Fruit fly (Drosophila melanogaster) whole organism, embryonic: Measurements from ENCODE around the gene CG5938.

Experiments used
- BEAF-32 ChIP-seq: fragments of 200-800 bp; sonication (Bioruptor generic); optimal IDR thresholded peaks from 3 replicates; lab custom pipeline; 2017; ENCODE audit warnings: missing biosample characterization, missing genetic modification characterization, mild to moderate bottlenecking, moderate library complexity, missing genetic modification reagents
- Bgb ChIP-seq: fragments of 200-800 bp; sonication (Bioruptor generic); IDR thresholded peaks from 2 replicates; pipeline ENCODE4 v1.3.6; 2022; ENCODE audit warnings: missing biosample characterization, missing genetic modification characterization; ENCODE audit not compliant: partially characterized antibody
- CG10147 ChIP-seq: fragments of 200-800 bp; sonication (Bioruptor generic); optimal IDR thresholded peaks from 2 replicates; lab custom pipeline; 2019; ENCODE audit warnings: missing biosample characterization, mild to moderate bottlenecking, missing genetic modification characterization, moderate library complexity
- CG10267 ChIP-seq: fragments of 200-800 bp; sonication (Bioruptor generic); optimal IDR thresholded peaks from 2 replicates; lab custom pipeline; 2018; ENCODE audit warnings: missing biosample characterization, mild to moderate bottlenecking, missing genetic modification characterization, moderate library complexity
- CG10979 ChIP-seq: fragments of 200-800 bp; sonication (Bioruptor generic); optimal IDR thresholded peaks from 2 replicates; lab custom pipeline; 2018; ENCODE audit warnings: missing biosample characterization, mild to moderate bottlenecking, missing genetic modification characterization, moderate library complexity
- CG12659 ChIP-seq: fragments of 200-800 bp; sonication (Bioruptor generic); optimal IDR thresholded peaks from 3 replicates; lab custom pipeline; 2017; ENCODE audit warnings: mild to moderate bottlenecking, missing biosample characterization, missing genetic modification reagents, missing genetic modification characterization
- CG2116 ChIP-seq: fragments of 200-800 bp; sonication (Bioruptor generic); optimal IDR thresholded peaks from 3 replicates; lab custom pipeline; 2018; ENCODE audit warnings: missing biosample characterization, mild to moderate bottlenecking, missing genetic modification characterization
- CG2712 ChIP-seq: fragments of 200-800 bp; optimal IDR thresholded peaks from 3 replicates; lab custom pipeline; 2019; ENCODE audit warnings: missing biosample characterization, mild to moderate bottlenecking, missing genetic modification characterization, moderate library complexity
- CG31441 ChIP-seq: fragments of 200-800 bp; sonication (Bioruptor generic); IDR thresholded peaks from 2 replicates; pipeline ENCODE4 v1.3.6; 2022; ENCODE audit warnings: missing biosample characterization, missing genetic modification characterization
- CG34422 ChIP-seq: fragments of 200-800 bp; sonication (Bioruptor generic); IDR thresholded peaks from 3 replicates; pipeline ENCODE4 v1.3.6; 2022; ENCODE audit warnings: missing biosample characterization, missing genetic modification characterization
- CG42726 ChIP-seq: fragments of 200-800 bp; sonication (Bioruptor generic); IDR thresholded peaks from 2 replicates; pipeline ENCODE4 v1.3.6; 2022; ENCODE audit warnings: missing biosample characterization, missing genetic modification characterization; ENCODE audit not compliant: partially characterized antibody
- CG4404 ChIP-seq: fragments of 200-800 bp; sonication (Bioruptor generic); IDR thresholded peaks from 2 replicates; pipeline ENCODE4 v1.3.6; 2022; ENCODE audit warnings: missing biosample characterization, missing genetic modification characterization
- CG4707 ChIP-seq: fragments of 200-800 bp; sonication (Bioruptor generic); optimal IDR thresholded peaks from 2 replicates; lab custom pipeline; 2018; ENCODE audit warnings: missing biosample characterization, mild to moderate bottlenecking, missing genetic modification characterization, moderate library complexity
- CG6683 ChIP-seq: fragments of 200-800 bp; sonication (Bioruptor generic); optimal IDR thresholded peaks from 2 replicates; lab custom pipeline; 2017; ENCODE audit warnings: missing biosample characterization, mild to moderate bottlenecking, missing genetic modification characterization, missing genetic modification reagents
- CG6791 ChIP-seq: fragments of 200-800 bp; sonication (Bioruptor generic); IDR thresholded peaks from 3 replicates; pipeline ENCODE4 v1.3.6; 2022; ENCODE audit warnings: missing biosample characterization, missing genetic modification characterization; ENCODE audit not compliant: partially characterized antibody
- CG8281 ChIP-seq: fragments of 200-800 bp; sonication (Bioruptor generic); optimal IDR thresholded peaks from 2 replicates; lab custom pipeline; 2018; ENCODE audit warnings: missing biosample characterization, mild to moderate bottlenecking, missing genetic modification characterization, moderate library complexity
- CG8924 ChIP-seq: fragments of 200-800 bp; optimal IDR thresholded peaks from 3 replicates; lab custom pipeline; 2019; ENCODE audit warnings: missing biosample characterization, mild to moderate bottlenecking, missing genetic modification characterization, moderate library complexity
- CG9215 ChIP-seq: fragments of 200-800 bp; sonication (Bioruptor generic); IDR thresholded peaks from 2 replicates; pipeline ENCODE4 v1.3.6; 2022; ENCODE audit warnings: missing biosample characterization, missing genetic modification characterization
- CG9932 ChIP-seq: fragments of 200-800 bp; sonication (Bioruptor generic); IDR thresholded peaks from 2 replicates; pipeline ENCODE4 v1.3.6; 2022; ENCODE audit warnings: missing biosample characterization, missing genetic modification characterization
- CTCF ChIP-seq: fragments of 200-800 bp; sonication (Bioruptor generic); optimal IDR thresholded peaks from 2 replicates; lab custom pipeline; 2017; ENCODE audit warnings: missing biosample characterization, mild to moderate bottlenecking, missing genetic modification characterization, moderate library complexity
- CoRest ChIP-seq: fragments of 200-800 bp; sonication (Bioruptor generic); optimal IDR thresholded peaks from 3 replicates; lab custom pipeline; 2018; ENCODE audit warnings: missing biosample characterization, mild to moderate bottlenecking, missing genetic modification characterization, moderate library complexity
- Dad ChIP-seq: fragments of 200-800 bp; sonication (Bioruptor generic); optimal IDR thresholded peaks from 3 replicates; lab custom pipeline; 2016; ENCODE audit warnings: missing biosample characterization, missing genetic modification characterization
- Dbx ChIP-seq: fragments of 200-800 bp; sonication (Bioruptor generic); IDR thresholded peaks from 3 replicates; pipeline ENCODE4 v1.3.6; 2022; ENCODE audit warnings: missing biosample characterization, missing genetic modification characterization
- Dll ChIP-seq: fragments of 200-800 bp; sonication (Bioruptor generic); IDR thresholded peaks from 4 replicates; pipeline ENCODE4 v1.3.6; 2022; ENCODE audit warnings: missing biosample characterization, missing genetic modification characterization; ENCODE audit not compliant: partially characterized antibody
- Doc3 ChIP-seq: fragments of 200-800 bp; sonication (Bioruptor generic); IDR thresholded peaks from 3 replicates; pipeline ENCODE4 v1.3.6; 2022; ENCODE audit warnings: missing biosample characterization, missing genetic modification characterization; ENCODE audit not compliant: partially characterized antibody
- Dp ChIP-seq: fragments of 200-800 bp; sonication (Bioruptor generic); optimal IDR thresholded peaks from 2 replicates; lab custom pipeline; 2018; ENCODE audit warnings: missing biosample characterization, mild to moderate bottlenecking, missing genetic modification characterization, moderate library complexity
- Elba2 ChIP-seq: fragments of 200-800 bp; sonication (Bioruptor generic); optimal IDR thresholded peaks from 3 replicates; lab custom pipeline; 2016; ENCODE audit warnings: missing biosample characterization, missing genetic modification characterization
- Ets97D ChIP-seq: fragments of 200-800 bp; sonication (Bioruptor generic); optimal IDR thresholded peaks from 3 replicates; lab custom pipeline; 2016; ENCODE audit warnings: missing biosample characterization, missing genetic modification characterization
- HmgZ ChIP-seq: fragments of 200-800 bp; sonication (Bioruptor generic); optimal IDR thresholded peaks from 2 replicates; lab custom pipeline; 2018; ENCODE audit warnings: missing biosample characterization, mild to moderate bottlenecking, missing genetic modification characterization
- Hsf ChIP-seq: fragments of 200-800 bp; sonication (Bioruptor generic); optimal IDR thresholded peaks from 3 replicates; lab custom pipeline; 2016; ENCODE audit warnings: missing biosample characterization, missing genetic modification characterization
- Med ChIP-seq: fragments of 200-800 bp; sonication (Bioruptor generic); peaks from one replicate; lab custom pipeline; 2016; ENCODE audit warnings: missing biosample characterization, missing genetic modification characterization, mild to moderate bottlenecking, inconsistent platforms, moderate library complexity
- Nf-YB ChIP-seq: fragments of 200-800 bp; sonication (Bioruptor generic); optimal IDR thresholded peaks from 3 replicates; lab custom pipeline; 2019; ENCODE audit warnings: missing biosample characterization, mild to moderate bottlenecking, missing genetic modification characterization, moderate library complexity
- Optix ChIP-seq: fragments of 200-800 bp; sonication (Bioruptor generic); IDR thresholded peaks from 3 replicates; pipeline ENCODE4 v1.3.6; 2022; ENCODE audit warnings: missing biosample characterization, missing genetic modification characterization
- Poxn ChIP-seq: fragments of 200-800 bp; sonication (Bioruptor generic); IDR thresholded peaks from 2 replicates; pipeline ENCODE4 v1.3.6; 2022; ENCODE audit warnings: missing biosample characterization, missing genetic modification characterization
- caup ChIP-seq: fragments of 200-800 bp; sonication (Bioruptor generic); optimal IDR thresholded peaks from 3 replicates; lab custom pipeline; 2017; ENCODE audit warnings: missing biosample characterization, mild to moderate bottlenecking, missing genetic modification characterization, moderate library complexity; ENCODE audit not compliant: severe bottlenecking
- crp ChIP-seq, 2 experiments: fragments of 200-800 bp; sonication (Bioruptor generic); optimal IDR thresholded peaks; 2 replicates in 1 of 2; 3 replicates in 1 of 2; lab custom pipeline; 2017; ENCODE audit warnings: missing biosample characterization in 2 of 2, missing genetic modification characterization in 2 of 2, mild to moderate bottlenecking in 1 of 2, moderate library complexity in 1 of 2
- ftz-f1 ChIP-seq: fragments of 200-800 bp; sonication (Bioruptor generic); optimal IDR thresholded peaks from 2 replicates; lab custom pipeline; 2016; ENCODE audit warnings: missing biosample characterization, missing genetic modification characterization
- hbn ChIP-seq: fragments of 200-800 bp; sonication (Bioruptor generic); IDR thresholded peaks from 2 replicates; pipeline ENCODE4 v1.3.6; 2022; ENCODE audit warnings: missing biosample characterization, missing genetic modification characterization; ENCODE audit not compliant: partially characterized antibody
- kah ChIP-seq: fragments of 200-800 bp; sonication (Bioruptor generic); optimal IDR thresholded peaks from 2 replicates; lab custom pipeline; 2018; ENCODE audit warnings: missing biosample characterization, mild to moderate bottlenecking, missing genetic modification characterization
- mld ChIP-seq: fragments of 200-800 bp; sonication (Bioruptor generic); IDR thresholded peaks from 3 replicates; pipeline ENCODE4 v1.3.6; 2022; ENCODE audit warnings: missing biosample characterization, missing genetic modification characterization; ENCODE audit not compliant: partially characterized antibody
- nmo ChIP-seq: fragments of 200-800 bp; sonication (Bioruptor generic); optimal IDR thresholded peaks from 2 replicates; lab custom pipeline; 2018; ENCODE audit warnings: missing biosample characterization, mild to moderate bottlenecking, missing genetic modification characterization, moderate library complexity
- row ChIP-seq: fragments of 200-800 bp; sonication (Bioruptor generic); IDR thresholded peaks from 3 replicates; pipeline ENCODE4 v1.3.6; 2022; ENCODE audit warnings: missing biosample characterization, missing genetic modification characterization
- scrt ChIP-seq: fragments of 200-800 bp; sonication (Bioruptor generic); optimal IDR thresholded peaks from 2 replicates; lab custom pipeline; 2018; ENCODE audit warnings: missing biosample characterization, mild to moderate bottlenecking, missing genetic modification characterization, moderate library complexity
- trem ChIP-seq: fragments of 200-800 bp; optimal IDR thresholded peaks from 3 replicates; lab custom pipeline; 2019; ENCODE audit warnings: missing biosample characterization, mild to moderate bottlenecking, missing genetic modification characterization, moderate library complexity
- unc-4 ChIP-seq: fragments of 200-800 bp; sonication (Bioruptor generic); IDR thresholded peaks from 2 replicates; pipeline ENCODE4 v1.3.6; 2022; ENCODE audit warnings: missing biosample characterization, missing genetic modification characterization; ENCODE audit not compliant: partially characterized antibody
- vfl ChIP-seq: fragments of 200-800 bp; sonication (Bioruptor generic); optimal IDR thresholded peaks from 2 replicates; lab custom pipeline; 2016; ENCODE audit warnings: missing biosample characterization, missing genetic modification characterization

CG5938 gene

DNA sequence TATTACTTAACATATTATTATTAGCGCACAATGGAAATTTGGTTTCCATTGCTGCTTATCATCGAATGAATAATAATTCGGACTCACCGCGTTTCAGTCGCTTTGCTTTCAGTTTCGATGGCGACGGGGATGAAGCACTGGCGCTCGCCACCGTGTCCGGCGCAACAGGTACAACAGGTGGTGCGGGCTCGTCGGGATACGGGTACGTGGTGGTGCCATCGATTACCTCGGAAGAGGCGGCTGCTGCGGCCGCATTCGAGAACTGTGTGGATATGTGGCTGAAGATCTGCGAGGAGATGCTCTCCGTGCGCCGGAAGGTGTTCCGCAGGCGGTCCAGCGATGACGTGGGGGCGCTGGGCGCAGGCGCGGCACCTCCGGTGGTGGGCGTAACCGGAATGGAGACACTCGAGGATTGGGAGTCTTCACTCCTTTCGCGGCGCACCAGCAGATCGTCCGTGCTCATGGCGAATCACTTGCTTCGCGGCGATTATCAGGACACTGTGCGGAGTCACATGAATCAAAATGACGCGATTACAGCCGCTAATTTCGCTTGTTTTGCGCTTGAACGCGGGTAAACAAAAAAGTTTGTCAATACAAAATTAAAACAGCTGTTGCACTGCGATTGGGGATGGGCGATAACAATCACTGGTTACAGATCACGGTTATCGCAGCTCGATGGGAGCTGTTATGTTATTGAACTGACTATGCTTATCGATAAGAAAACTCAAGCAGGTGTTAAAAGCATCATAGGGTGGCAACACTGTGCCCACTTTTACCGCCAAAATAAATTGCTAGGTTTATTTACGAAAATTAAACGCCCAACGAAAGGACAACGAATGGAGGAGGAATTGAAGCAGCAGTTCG is 35.9 kb upstream of the CG5938 start, which contains the start of the genes CG31064 and PolA2 (continued):
- peak; percentile 17 for TF ChIP-seq Dad (GFP tag; lab: Kevin White, UChicago)
- no peak for TF ChIP-seq CG6683 (GFP tag; lab: Kevin White, UChicago)
- TF ChIP-seq CG12659 (GFP tag; lab: Kevin White, UChicago), result peak; percentile 62
- peak; percentile 71 for TF ChIP-seq HmgZ (tag; lab: Kevin White, UChicago)
- peak; percentile 88 for TF ChIP-seq Med
- peak; percentile 53 for TF ChIP-seq CG10267 (tag; lab: Kevin White, UChicago)
- peak; percentile 9 for TF ChIP-seq CG8924
- peak; percentile 14 for TF ChIP-seq CTCF (GFP tag; lab: Kevin White, UChicago)
- TF ChIP-seq hbn (GFP tag; lab: Robert Waterston, UW), result peak; percentile 69
- TF ChIP-seq scrt (GFP tag; lab: Kevin White, UChicago), result peak; percentile 90
- peak; percentile 74; the same call in 1 of the 3 replicates for TF ChIP-seq mld (GFP tag; lab: Robert Waterston, UW)
- peak; percentile 10 for TF ChIP-seq CG4707 (GFP tag; lab: Kevin White, UChicago)
- no peak for TF ChIP-seq Poxn (GFP tag; lab: Robert Waterston, UW)
- TF ChIP-seq nmo (GFP tag; lab: Kevin White, UChicago), result peak; percentile 25
- TF ChIP-seq CoRest (tag; lab: Kevin White, UChicago), result peak; percentile 22
- peak; percentile 89 for TF ChIP-seq Dp (GFP tag; lab: Kevin White, UChicago)
- peak; percentile 94 for TF ChIP-seq CG8281 (tag; lab: Kevin White, UChicago)
- peak; percentile 13 for TF ChIP-seq vfl (GFP tag; lab: Kevin White, UChicago)
- TF ChIP-seq ftz-f1, result peak; percentile 78
- no peak for TF ChIP-seq CG9215 (GFP tag; lab: Robert Waterston, UW)
- peak; percentile 70 for TF ChIP-seq Doc3 (GFP tag; lab: Robert Waterston, UW)
- peak; percentile 66 for TF ChIP-seq trem
- TF ChIP-seq caup (GFP tag; lab: Kevin White, UChicago), result peak; percentile 2
- peak; percentile 85 for TF ChIP-seq CG6791
- peak; percentile 69; the same call in 2 of the 3 replicates for TF ChIP-seq CG34422 (GFP tag; lab: Robert Waterston, UW)
- TF ChIP-seq Ets97D (GFP tag; lab: Kevin White, UChicago), result peak; percentile 50
- TF ChIP-seq Optix (GFP tag; lab: Robert Waterston, UW), result 0 out of 3 replicates have a peak, but pooled peaks have one; percentile 5
- TF ChIP-seq CG2712 (tag; lab: Kevin White, UChicago), result peak; percentile 43
- peak; percentile 86 for TF ChIP-seq Bgb (GFP tag; lab: Robert Waterston, UW)
- peak; percentile 81 for TF ChIP-seq Dll (GFP tag; lab: Robert Waterston, UW)
- TF ChIP-seq CG2116 (GFP tag; lab: Kevin White, UChicago), result peak; percentile 91
- TF ChIP-seq Elba2 (GFP tag; lab: Kevin White, UChicago), result peak; percentile 0
- TF ChIP-seq CG42726 (GFP tag; lab: Robert Waterston, UW), result peak; percentile 69; the same call in 1 of the 2 replicates
- peak; percentile 42; the same call in 1 of the 2 replicates for TF ChIP-seq CG9932 (GFP tag; lab: Robert Waterston, UW)
- TF ChIP-seq unc-4 (GFP tag; lab: Robert Waterston, UW), result peak; percentile 72
- TF ChIP-seq crp (GFP tag; optimal IDR thresholded peaks at IDR 0.05; lab: Kevin White, UChicago), result peak; percentile 89 to 97
- TF ChIP-seq Dbx (GFP tag; lab: Robert Waterston, UW), result peak; percentile 13; the same call in 1 of the 3 replicates
- 0 out of 2 replicates have a peak, but pooled peaks have one; percentile 28 for TF ChIP-seq CG4404 (GFP tag; lab: Robert Waterston, UW)
- TF ChIP-seq Hsf (GFP tag; lab: Kevin White, UChicago), result peak; percentile 3
- TF ChIP-seq BEAF-32 (GFP tag; lab: Kevin White, UChicago), result peak; percentile 70
- TF ChIP-seq CG31441, result peak; percentile 69
- TF ChIP-seq CG10979 (tag; lab: Kevin White, UChicago), result no peak
- TF ChIP-seq row (GFP tag; lab: Robert Waterston, UW), result peak; percentile 46; the same call in 1 of the 3 replicates
- TF ChIP-seq Nf-YB (GFP tag; lab: Kevin White, UChicago), result no peak
- TF ChIP-seq kah, result peak; percentile 59
- TF ChIP-seq CG10147, result peak; percentile 5
